Worm (Caenorhabditis elegans) whole organism, L1 larva: ENCODE results near the gene lrpr-1.

ENCODE experiments used
- lin-13 ChIP-seq: fragments of 150-350 bp; optimal IDR thresholded peaks from 2 replicates; lab custom pipeline; 2014; ENCODE audit warnings: missing biosample characterization, missing genetic modification reagents, missing genetic modification characterization
- ztf-11 ChIP-seq, 2 experiments: sonication (generic microtip); optimal IDR thresholded peaks; 2 replicates each; lab custom pipeline; 2016 to 2017; ENCODE audit warnings: missing genetic modification characterization in 2 of 2, missing biosample characterization in 1 of 2, missing compliant biosample characterization in 1 of 2

DNA sequence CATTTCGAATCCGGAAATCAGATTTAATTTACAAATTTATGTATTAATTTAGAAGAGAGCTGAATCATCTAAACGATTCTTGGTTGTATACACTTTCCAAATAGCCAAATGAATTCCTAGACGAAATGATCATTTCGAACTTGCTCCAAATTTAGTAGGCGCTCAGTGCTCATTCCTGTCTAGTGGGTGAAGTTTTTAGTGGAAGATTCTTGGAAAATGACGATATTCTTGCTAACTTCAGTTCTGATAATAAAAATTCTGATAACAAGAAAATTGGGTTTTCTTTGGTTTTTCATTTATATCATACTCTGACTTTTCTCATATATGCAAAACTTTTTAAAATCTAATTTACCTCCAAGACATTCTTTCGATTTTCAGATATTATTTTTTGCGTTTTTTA, 4.1 kb upstream of the lrpr-1 start:
- TF ChIP-seq ztf-11 (tag; optimal IDR thresholded peaks at IDR 0.05; lab: Kevin White, UChicago) = no peak
- no peak for TF ChIP-seq lin-13
